Worm (Caenorhabditis elegans): ENCODE results near the gene clec-179.

ce11 chrIV:7219398-7220087 is 35.0 kb upstream of the clec-179 start, which contains the start of the genes glb-23 and R13A1.1:
- no peak for TF ChIP-seq dpl-1 (GFP tag; optimal IDR thresholded peaks at IDR 0.05)
- TF ChIP-seq Y53G8AR.9 (GFP tag; conservative IDR thresholded peaks at IDR 0.05), result no peak
- no peak for TF ChIP-seq zfh-2 (GFP tag; conservative IDR thresholded peaks at IDR 0.05)
- TF ChIP-seq Y53F4B.3 (GFP tag; IDR thresholded peaks at IDR 0.05), result no peak
- no peak for TF ChIP-seq ets-4 (GFP tag; optimal IDR thresholded peaks at IDR 0.05)
- no peak for TF ChIP-seq hmg-1.2 (GFP tag; IDR thresholded peaks at IDR 0.05)
- TF ChIP-seq Y95B8A.8 (GFP tag; IDR thresholded peaks at IDR 0.05), result no peak
- no peak for TF ChIP-seq F49E8.2 (tag; optimal IDR thresholded peaks at IDR 0.05; ENCODE audit: insufficient read depth)
- no peak for TF ChIP-seq gei-17 (GFP tag; optimal IDR thresholded peaks at IDR 0.05)
- TF ChIP-seq ama-1 (optimal IDR thresholded peaks at IDR 0.05), result no peak
- no peak for TF ChIP-seq ama-1 (GFP tag; optimal IDR thresholded peaks at IDR 0.05)
- TF ChIP-seq ztf-22 (GFP tag; optimal IDR thresholded peaks at IDR 0.05), result no peak
- no peak for TF ChIP-seq nfya-1 (tag; optimal IDR thresholded peaks at IDR 0.05; ENCODE audit: borderline replicate concordance, insufficient read depth)
- no peak for TF ChIP-seq let-607 (tag; optimal IDR thresholded peaks at IDR 0.05)
